Fruit fly (Drosophila melanogaster) whole organism, embryonic: ENCODE results near the gene Nopp140.
A peak's percentile ranks its signal among the peaks of the same experiment; 100 is the strongest.

Experiments
- Antp ChIP-seq: fragments of 200-800 bp; sonication (Bioruptor generic); optimal IDR thresholded peaks from 3 replicates; lab custom pipeline; 2016; ENCODE audit warnings: missing biosample characterization, missing genetic modification characterization
- B-H2 ChIP-seq: fragments of 200-800 bp; sonication (Bioruptor generic); optimal IDR thresholded peaks from 2 replicates; lab custom pipeline; 2018; ENCODE audit warnings: missing biosample characterization, mild to moderate bottlenecking, missing genetic modification characterization
- CG1233 ChIP-seq: fragments of 200-800 bp; sonication (Bioruptor generic); optimal IDR thresholded peaks from 4 replicates; lab custom pipeline; 2018; ENCODE audit warnings: missing biosample characterization, mild to moderate bottlenecking, missing genetic modification characterization
- CG12942 ChIP-seq: fragments of 200-800 bp; sonication (Bioruptor generic); optimal IDR thresholded peaks from 3 replicates; lab custom pipeline; 2016; ENCODE audit warnings: missing biosample characterization, missing genetic modification characterization
- CG13287 ChIP-seq: fragments of 200-800 bp; sonication (Bioruptor generic); IDR thresholded peaks from 2 replicates; pipeline ENCODE4 v1.3.6; 2022; ENCODE audit warnings: missing biosample characterization, missing genetic modification characterization; ENCODE audit not compliant: partially characterized antibody
- CG15696 ChIP-seq: fragments of 200-800 bp; sonication (Bioruptor generic); optimal IDR thresholded peaks from 2 replicates; lab custom pipeline; 2019; ENCODE audit warnings: missing biosample characterization, mild to moderate bottlenecking, missing genetic modification characterization, moderate library complexity
- CG1647 ChIP-seq: fragments of 200-800 bp; sonication (Bioruptor generic); optimal IDR thresholded peaks from 3 replicates; lab custom pipeline; 2016; ENCODE audit warnings: missing biosample characterization, missing genetic modification characterization
- CG16779 ChIP-seq: fragments of 200-800 bp; sonication (Bioruptor generic); IDR thresholded peaks from 2 replicates; pipeline ENCODE4 v1.3.6; 2022; ENCODE audit warnings: missing biosample characterization, missing genetic modification characterization
- CG18011 ChIP-seq: fragments of 200-800 bp; sonication (Bioruptor generic); optimal IDR thresholded peaks from 2 replicates; lab custom pipeline; 2017; ENCODE audit warnings: missing biosample characterization, missing genetic modification characterization, mild to moderate bottlenecking, moderate library complexity, missing genotype
- CG18262 ChIP-seq: fragments of 200-800 bp; optimal IDR thresholded peaks from 3 replicates; lab custom pipeline; 2019; ENCODE audit warnings: missing biosample characterization, mild to moderate bottlenecking, missing genetic modification characterization, moderate library complexity
- CG2116 ChIP-seq: fragments of 200-800 bp; sonication (Bioruptor generic); optimal IDR thresholded peaks from 3 replicates; lab custom pipeline; 2018; ENCODE audit warnings: missing biosample characterization, mild to moderate bottlenecking, missing genetic modification characterization
- CG2199 ChIP-seq: fragments of 200-800 bp; sonication (Bioruptor generic); IDR thresholded peaks from 3 replicates; pipeline ENCODE4 v1.3.6; 2022; ENCODE audit warnings: missing biosample characterization, missing genetic modification characterization
- CG2712 ChIP-seq: fragments of 200-800 bp; optimal IDR thresholded peaks from 3 replicates; lab custom pipeline; 2019; ENCODE audit warnings: missing biosample characterization, mild to moderate bottlenecking, missing genetic modification characterization, moderate library complexity
- CG3847 ChIP-seq: fragments of 200-800 bp; sonication (Bioruptor generic); IDR thresholded peaks from 2 replicates; pipeline ENCODE4 v1.3.6; 2022; ENCODE audit warnings: missing biosample characterization, missing genetic modification characterization
- CG5245 ChIP-seq: fragments of 200-800 bp; sonication (Bioruptor generic); optimal IDR thresholded peaks from 3 replicates; lab custom pipeline; 2016; ENCODE audit warnings: missing biosample characterization, missing genetic modification characterization
- CG6175 ChIP-seq: fragments of 200-800 bp; sonication (Bioruptor generic); IDR thresholded peaks from 3 replicates; pipeline ENCODE4 v1.3.6; 2022; ENCODE audit warnings: missing biosample characterization, missing genetic modification characterization
- CG6791 ChIP-seq: fragments of 200-800 bp; sonication (Bioruptor generic); IDR thresholded peaks from 3 replicates; pipeline ENCODE4 v1.3.6; 2022; ENCODE audit warnings: missing biosample characterization, missing genetic modification characterization; ENCODE audit not compliant: partially characterized antibody
- CG8281 ChIP-seq: fragments of 200-800 bp; sonication (Bioruptor generic); optimal IDR thresholded peaks from 2 replicates; lab custom pipeline; 2018; ENCODE audit warnings: missing biosample characterization, mild to moderate bottlenecking, missing genetic modification characterization, moderate library complexity
- CG8924 ChIP-seq: fragments of 200-800 bp; optimal IDR thresholded peaks from 3 replicates; lab custom pipeline; 2019; ENCODE audit warnings: missing biosample characterization, mild to moderate bottlenecking, missing genetic modification characterization, moderate library complexity
- CG9215 ChIP-seq: fragments of 200-800 bp; sonication (Bioruptor generic); IDR thresholded peaks from 2 replicates; pipeline ENCODE4 v1.3.6; 2022; ENCODE audit warnings: missing biosample characterization, missing genetic modification characterization
- CG9797 ChIP-seq: fragments of 200-800 bp; sonication (Bioruptor generic); optimal IDR thresholded peaks from 3 replicates; lab custom pipeline; 2018; ENCODE audit warnings: missing biosample characterization, mild to moderate bottlenecking, missing genetic modification characterization
- CG9932 ChIP-seq: fragments of 200-800 bp; sonication (Bioruptor generic); IDR thresholded peaks from 2 replicates; pipeline ENCODE4 v1.3.6; 2022; ENCODE audit warnings: missing biosample characterization, missing genetic modification characterization
- Chrac-16 ChIP-seq: fragments of 200-800 bp; sonication (Bioruptor generic); optimal IDR thresholded peaks from 3 replicates; lab custom pipeline; 2016; ENCODE audit warnings: missing biosample characterization, missing genetic modification characterization
- Doc3 ChIP-seq: fragments of 200-800 bp; sonication (Bioruptor generic); IDR thresholded peaks from 3 replicates; pipeline ENCODE4 v1.3.6; 2022; ENCODE audit warnings: missing biosample characterization, missing genetic modification characterization; ENCODE audit not compliant: partially characterized antibody
- Dp ChIP-seq: fragments of 200-800 bp; sonication (Bioruptor generic); optimal IDR thresholded peaks from 2 replicates; lab custom pipeline; 2018; ENCODE audit warnings: missing biosample characterization, mild to moderate bottlenecking, missing genetic modification characterization, moderate library complexity
- Drgx ChIP-seq: fragments of 200-800 bp; sonication (Bioruptor generic); IDR thresholded peaks from 2 replicates; pipeline ENCODE4 v1.3.6; 2022; ENCODE audit warnings: missing biosample characterization, missing genetic modification characterization
- Fer3 ChIP-seq: fragments of 200-800 bp; sonication (Bioruptor generic); optimal IDR thresholded peaks from 2 replicates; lab custom pipeline; 2018; ENCODE audit warnings: missing biosample characterization, mild to moderate bottlenecking, missing genetic modification characterization, moderate library complexity
- HLH54F ChIP-seq: fragments of 200-800 bp; sonication (Bioruptor generic); optimal IDR thresholded peaks from 3 replicates; lab custom pipeline; 2016; ENCODE audit warnings: missing biosample characterization, missing genetic modification characterization
- HmgD ChIP-seq: fragments of 200-800 bp; sonication (Bioruptor generic); optimal IDR thresholded peaks from 3 replicates; lab custom pipeline; 2016; ENCODE audit warnings: missing biosample characterization, missing genetic modification characterization
- HmgZ ChIP-seq: fragments of 200-800 bp; sonication (Bioruptor generic); optimal IDR thresholded peaks from 2 replicates; lab custom pipeline; 2018; ENCODE audit warnings: missing biosample characterization, mild to moderate bottlenecking, missing genetic modification characterization
- Nf-YB ChIP-seq: fragments of 200-800 bp; sonication (Bioruptor generic); optimal IDR thresholded peaks from 3 replicates; lab custom pipeline; 2019; ENCODE audit warnings: missing biosample characterization, mild to moderate bottlenecking, missing genetic modification characterization, moderate library complexity
- Nf-YC ChIP-seq: fragments of 200-800 bp; optimal IDR thresholded peaks from 3 replicates; lab custom pipeline; 2019; ENCODE audit warnings: missing biosample characterization, mild to moderate bottlenecking, missing genetic modification characterization, moderate library complexity
- Pdp1 ChIP-seq, 2 experiments: fragments of 200-800 bp; sonication (Bioruptor generic); optimal IDR thresholded peaks; 3 replicates each; lab custom pipeline; 2016; ENCODE audit warnings: missing biosample characterization in 2 of 2, missing genetic modification characterization in 2 of 2, mild to moderate bottlenecking in 1 of 2, moderate library complexity in 1 of 2
- Side ChIP-seq: fragments of 200-800 bp; sonication (Bioruptor generic); optimal IDR thresholded peaks from 2 replicates; lab custom pipeline; 2016; ENCODE audit warnings: missing biosample characterization, missing genetic modification characterization
- Spps ChIP-seq: fragments of 200-800 bp; sonication (Bioruptor generic); optimal IDR thresholded peaks from 2 replicates; lab custom pipeline; 2018; ENCODE audit warnings: missing biosample characterization, mild to moderate bottlenecking, missing genetic modification characterization
- Xrp1 ChIP-seq: fragments of 200-800 bp; sonication (Bioruptor generic); IDR thresholded peaks from 2 replicates; pipeline ENCODE4 v1.3.6; 2022; ENCODE audit warnings: missing biosample characterization, missing genetic modification characterization
- chn ChIP-seq: fragments of 200-800 bp; sonication (Bioruptor generic); optimal IDR thresholded peaks from 2 replicates; lab custom pipeline; 2016; ENCODE audit warnings: missing biosample characterization, missing genetic modification characterization
- danr ChIP-seq: fragments of 200-800 bp; sonication (Bioruptor generic); IDR thresholded peaks from 2 replicates; pipeline ENCODE4 v1.3.6; 2022; ENCODE audit warnings: missing biosample characterization, missing genetic modification characterization
- gsb-n ChIP-seq: fragments of 200-800 bp; sonication (Bioruptor generic); optimal IDR thresholded peaks from 3 replicates; lab custom pipeline; 2018; ENCODE audit warnings: missing biosample characterization, mild to moderate bottlenecking, missing genetic modification characterization
- hbn ChIP-seq: fragments of 200-800 bp; sonication (Bioruptor generic); IDR thresholded peaks from 2 replicates; pipeline ENCODE4 v1.3.6; 2022; ENCODE audit warnings: missing biosample characterization, missing genetic modification characterization; ENCODE audit not compliant: partially characterized antibody
- insv ChIP-seq, 2 experiments: fragments of 200-800 bp; sonication (Bioruptor generic); optimal IDR thresholded peaks; 3 replicates each; lab custom pipeline; 2016 to 2018; ENCODE audit warnings: missing biosample characterization in 2 of 2, missing genetic modification characterization in 2 of 2
- lilli ChIP-seq: fragments of 200-800 bp; sonication (Bioruptor generic); optimal IDR thresholded peaks from 3 replicates; lab custom pipeline; 2016; ENCODE audit warnings: missing biosample characterization, missing genetic modification characterization
- org-1 ChIP-seq: fragments of 200-800 bp; sonication (Bioruptor generic); optimal IDR thresholded peaks from 2 replicates; lab custom pipeline; 2017; ENCODE audit warnings: missing biosample characterization, missing genetic modification characterization
- p53 ChIP-seq: fragments of 200-800 bp; sonication (Bioruptor generic); optimal IDR thresholded peaks from 2 replicates; lab custom pipeline; 2016; ENCODE audit warnings: missing biosample characterization, missing genetic modification characterization
- pzg ChIP-seq: fragments of 200-800 bp; sonication (Bioruptor generic); optimal IDR thresholded peaks from 3 replicates; lab custom pipeline; 2018; ENCODE audit warnings: missing biosample characterization, mild to moderate bottlenecking, missing genetic modification characterization, moderate library complexity
- sens ChIP-seq: fragments of 200-800 bp; sonication (Bioruptor generic); peaks from one replicate; lab custom pipeline; 2016; ENCODE audit warnings: missing biosample characterization, missing genetic modification characterization
- stwl ChIP-seq: fragments of 200-800 bp; sonication (Bioruptor generic); optimal IDR thresholded peaks from 3 replicates; lab custom pipeline; 2018; ENCODE audit warnings: missing biosample characterization, mild to moderate bottlenecking, missing genetic modification characterization, moderate library complexity
- trem ChIP-seq: fragments of 200-800 bp; optimal IDR thresholded peaks from 3 replicates; lab custom pipeline; 2019; ENCODE audit warnings: missing biosample characterization, mild to moderate bottlenecking, missing genetic modification characterization, moderate library complexity

Nopp140 gene

dm6 chr3L:21818701-21819100 lies 13.9 kb upstream of the Nopp140 start:
- TF ChIP-seq Nf-YB (GFP tag; lab: Kevin White, UChicago) (peak; percentile 91), Nf-YC (tag; lab: Kevin White, UChicago) (peak; percentile 85), CG9932 (GFP tag; lab: Robert Waterston, UW) (no peak)

DNA sequence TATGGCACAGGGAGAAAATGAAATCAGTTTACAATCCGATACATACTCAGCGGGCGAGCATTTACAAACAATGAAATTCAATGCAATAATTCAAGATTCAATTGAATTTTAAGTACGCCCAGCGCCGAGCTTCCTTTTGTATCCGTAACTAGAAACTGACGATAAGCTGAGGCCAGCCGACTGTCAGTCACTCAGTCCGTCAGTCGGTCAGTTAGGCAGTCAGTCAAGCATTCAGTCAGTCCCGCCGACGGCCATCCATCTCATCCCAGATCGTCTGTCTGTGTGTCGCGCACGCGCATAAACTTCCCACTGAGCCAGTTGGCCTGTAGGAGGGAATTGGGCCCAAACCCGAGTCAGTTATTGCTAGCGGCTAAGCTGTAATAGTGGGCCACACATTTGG lies 13.1 kb upstream of the Nopp140 start:
- TF ChIP-seq HLH54F (GFP tag; lab: Kevin White, UChicago), result no peak
- TF ChIP-seq HmgD (GFP tag; lab: Kevin White, UChicago), result no peak
- TF ChIP-seq CG2712 (tag; lab: Kevin White, UChicago), result no peak
- peak; percentile 12 for TF ChIP-seq sens (GFP tag; lab: Kevin White, UChicago)
- TF ChIP-seq CG8281 (tag; lab: Kevin White, UChicago), result peak; percentile 93
- TF ChIP-seq CG16779, result 0 out of 2 replicates have a peak, but pooled peaks have one; percentile 11
- no peak for TF ChIP-seq org-1 (GFP tag; lab: Kevin White, UChicago)
- no peak for TF ChIP-seq Fer3

dm6 chr3L:21821780-21822179 lies 10.8 kb upstream of the Nopp140 start, which contains the start of gene CycH:
CycH (plus strand) TSS chr3L:21821997.
- TF ChIP-seq CG6791 (peak; percentile 32; the same call in 2 of the 3 replicates), CG12942 (GFP tag; lab: Kevin White, UChicago) (peak; percentile 14), lilli (GFP tag; lab: Kevin White, UChicago) (peak; percentile 51), CG9797 (peak; percentile 71), Antp (GFP tag; lab: Kevin White, UChicago) (peak; percentile 53), Pdp1 (GFP tag; optimal IDR thresholded peaks at IDR 0.05; lab: Kevin White, UChicago) (peak; percentile 34), insv (GFP tag; optimal IDR thresholded peaks at IDR 0.05; lab: Kevin White, UChicago) (peak in 1 of 2 experiments; percentile 1), hbn (GFP tag; lab: Robert Waterston, UW) (no peak), CG1647 (peak; percentile 7), CG2199 (GFP tag; lab: Robert Waterston, UW) (peak; percentile 74; the same call in 2 of the 3 replicates), Side (GFP tag; lab: Kevin White, UChicago) (peak; percentile 50), Chrac-16 (GFP tag; lab: Kevin White, UChicago) (peak; percentile 51), B-H2 (GFP tag; lab: Kevin White, UChicago) (no peak), gsb-n (tag; lab: Kevin White, UChicago) (peak; percentile 7), pzg (GFP tag; lab: Kevin White, UChicago) (peak; percentile 66), Xrp1 (GFP tag; lab: Robert Waterston, UW) (0 out of 2 replicates have a peak, but pooled peaks have one; percentile 16), danr (GFP tag; lab: Robert Waterston, UW) (no peak), CG1233 (GFP tag; lab: Kevin White, UChicago) (no peak), Spps (tag; lab: Kevin White, UChicago) (no peak), chn (GFP tag; lab: Kevin White, UChicago) (peak; percentile 40), CG3847 (peak; percentile 18; the same call in 1 of the 2 replicates), p53 (peak; percentile 41), CG13287 (GFP tag; lab: Robert Waterston, UW) (peak; percentile 25), CG15696 (tag; lab: Kevin White, UChicago) (peak; percentile 12), CG18011 (no peak), CG6175 (GFP tag; lab: Robert Waterston, UW) (no peak), stwl (tag; lab: Kevin White, UChicago) (peak; percentile 63), trem (tag; lab: Kevin White, UChicago) (peak; percentile 13), CG18262 (tag; lab: Kevin White, UChicago) (peak; percentile 18), CG5245 (GFP tag; lab: Kevin White, UChicago) (peak; percentile 6), CG2116 (GFP tag; lab: Kevin White, UChicago) (peak; percentile 19), Doc3 (GFP tag; lab: Robert Waterston, UW) (no peak), Drgx (GFP tag; lab: Robert Waterston, UW) (peak; percentile 28; the same call in 1 of the 2 replicates), CG8924 (tag; lab: Kevin White, UChicago) (peak; percentile 38), HmgZ (tag; lab: Kevin White, UChicago) (peak; percentile 57), Dp (GFP tag; lab: Kevin White, UChicago) (peak; percentile 42), CG9215 (GFP tag; lab: Robert Waterston, UW) (no peak)
